Worm (Caenorhabditis elegans): Measurements from ENCODE around the gene sprr-3.

ce11 chrIV:2568267-2568666 is 26.2 kb downstream of the sprr-3 start, which contains the start of the genes Y69A2AR.25 and Y69A2AR.12:
- no peak for TF ChIP-seq sea-1 (GFP tag; conservative IDR thresholded peaks at IDR 0.05)
- no peak for TF ChIP-seq aly-1 (tag; optimal IDR thresholded peaks at IDR 0.05)
- no peak for TF ChIP-seq ama-1 (optimal IDR thresholded peaks at IDR 0.05)
- no peak for TF ChIP-seq F13C5.2 (tag; optimal IDR thresholded peaks at IDR 0.05)
- TF ChIP-seq hmbx-1 (tag; optimal IDR thresholded peaks at IDR 0.05) = no peak
- TF ChIP-seq pes-1 (GFP tag; IDR thresholded peaks at IDR 0.05) = no peak
- TF ChIP-seq ceh-13 (GFP tag; optimal IDR thresholded peaks at IDR 0.05) = no peak
- no peak for TF ChIP-seq flt-1 (GFP tag; IDR thresholded peaks at IDR 0.05)
- no peak for TF ChIP-seq tbx-37 (GFP tag; conservative IDR thresholded peaks at IDR 0.05)
- TF ChIP-seq scrt-1 (GFP tag; IDR thresholded peaks at IDR 0.05) = no peak
- no peak for TF ChIP-seq tbx-11 (GFP tag; IDR thresholded peaks at IDR 0.05)
